Worm (Caenorhabditis elegans): Measurements from ENCODE around the gene cyn-2.

- TF ChIP-seq ham-2 (GFP tag; optimal IDR thresholded peaks at IDR 0.05) (no peak), drap-1 (GFP tag; optimal IDR thresholded peaks at IDR 0.05) (no peak), pha-4 (tag; optimal IDR thresholded peaks at IDR 0.05) (no peak), blmp-1 (tag; optimal IDR thresholded peaks at IDR 0.05) (no peak)
These were observed 9.2 kb downstream of the cyn-2 start, which contains the start of gene lit-1 for ce11 chrIII:13701691-13702090.
